Worm (Caenorhabditis elegans) whole organism, L4/young adult: ENCODE results near the gene F45E1.4.

ENCODE experiments used
- W03F9.2 ChIP-seq: fragments of 150-350 bp; optimal IDR thresholded peaks from 2 replicates; lab custom pipeline; 2014; ENCODE audit warnings: missing biosample characterization, missing genetic modification characterization
- dao-5 ChIP-seq: sonication (generic microtip); optimal IDR thresholded peaks from 2 replicates; lab custom pipeline; 2016; ENCODE audit warnings: missing genotype, missing genetic modification characterization, moderate library complexity, missing compliant biosample characterization
- him-1 ChIP-seq: sonication (generic microtip); optimal IDR thresholded peaks from 2 replicates; lab custom pipeline; 2016; ENCODE audit warnings: missing genotype, missing genetic modification reagents, missing genetic modification characterization, missing compliant biosample characterization

DNA sequence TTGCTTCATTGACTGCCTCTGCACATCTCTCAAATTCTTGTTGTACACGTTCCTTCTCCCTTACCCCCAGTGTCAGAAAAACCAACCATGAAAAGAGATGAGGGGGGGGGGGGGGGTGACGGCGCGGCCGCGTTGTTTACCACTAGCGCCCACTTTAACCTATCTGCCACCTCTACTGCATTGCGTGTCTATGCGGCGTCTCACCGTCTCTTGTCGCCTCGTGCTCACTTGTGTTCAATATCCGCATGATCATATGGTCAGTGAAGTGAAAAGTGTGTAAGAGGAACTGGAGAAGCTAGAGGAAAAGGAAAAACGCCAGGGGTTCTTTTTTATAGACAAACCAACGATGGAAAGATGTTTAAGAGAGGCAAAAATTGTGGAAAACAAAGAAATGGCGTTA is 33.9 kb downstream of the F45E1.4 start:
- peak; percentile 2 for TF ChIP-seq W03F9.2 (tag; lab: Kevin White, UChicago)
- TF ChIP-seq him-1 (tag; lab: Kevin White, UChicago): peak; percentile 86
- TF ChIP-seq dao-5 (tag; lab: Kevin White, UChicago): peak; percentile 16
